Fruit fly (Drosophila melanogaster) whole organism, embryonic: ENCODE data around the gene CG11951.

Experiments used
- Blimp-1 ChIP-seq: fragments of 200-800 bp; sonication (Bioruptor generic); optimal IDR thresholded peaks from 3 replicates; lab custom pipeline; 2018; ENCODE audit warnings: missing biosample characterization, missing genetic modification characterization, mild to moderate bottlenecking, moderate library complexity, missing genetic modification reagents
- CG10543 ChIP-seq: fragments of 200-800 bp; sonication (Bioruptor generic); optimal IDR thresholded peaks from 3 replicates; lab custom pipeline; 2017; ENCODE audit warnings: missing biosample characterization, mild to moderate bottlenecking, missing genetic modification characterization, moderate library complexity
- CG11085 ChIP-seq: fragments of 200-800 bp; sonication (Bioruptor generic); IDR thresholded peaks from 2 replicates; pipeline ENCODE4 v1.3.6; 2022; ENCODE audit warnings: missing biosample characterization, missing genetic modification characterization
- CG11456 ChIP-seq: fragments of 200-800 bp; sonication (Bioruptor generic); IDR thresholded peaks from 3 replicates; pipeline ENCODE4 v1.3.6; 2022; ENCODE audit warnings: missing biosample characterization, missing genetic modification characterization
- CG13424 ChIP-seq: fragments of 200-800 bp; sonication (Bioruptor generic); optimal IDR thresholded peaks from 2 replicates; lab custom pipeline; 2019; ENCODE audit warnings: missing biosample characterization, mild to moderate bottlenecking, missing genetic modification characterization, moderate library complexity
- CG15011 ChIP-seq: fragments of 200-800 bp; sonication (Bioruptor generic); optimal IDR thresholded peaks from 3 replicates; lab custom pipeline; 2018; ENCODE audit warnings: missing biosample characterization, mild to moderate bottlenecking, missing genetic modification characterization
- CG15073 ChIP-seq: fragments of 200-800 bp; sonication (Bioruptor generic); optimal IDR thresholded peaks from 2 replicates; lab custom pipeline; 2016; ENCODE audit warnings: missing biosample characterization, missing genetic modification characterization
- CG15479 ChIP-seq: fragments of 200-800 bp; sonication (Bioruptor generic); optimal IDR thresholded peaks from 3 replicates; lab custom pipeline; 2019; ENCODE audit warnings: missing biosample characterization, mild to moderate bottlenecking, missing genetic modification characterization, moderate library complexity
- CG15514 ChIP-seq: fragments of 200-800 bp; sonication (Bioruptor generic); optimal IDR thresholded peaks from 3 replicates; lab custom pipeline; 2017; ENCODE audit warnings: missing biosample characterization, missing genetic modification characterization, mild to moderate bottlenecking, moderate library complexity, missing genetic modification reagents
- CG17802 ChIP-seq: fragments of 200-800 bp; sonication (Bioruptor generic); optimal IDR thresholded peaks from 2 replicates; lab custom pipeline; 2018; ENCODE audit warnings: missing biosample characterization, mild to moderate bottlenecking, missing genetic modification characterization, moderate library complexity
- CG18619 ChIP-seq: fragments of 200-800 bp; sonication (Bioruptor generic); optimal IDR thresholded peaks from 3 replicates; lab custom pipeline; 2017; ENCODE audit warnings: missing biosample characterization, mild to moderate bottlenecking, missing genetic modification characterization
- CG30431 ChIP-seq: fragments of 200-800 bp; sonication (Bioruptor generic); optimal IDR thresholded peaks from 2 replicates; lab custom pipeline; 2017; ENCODE audit warnings: missing biosample characterization, missing genetic modification characterization
- CG3163 ChIP-seq: fragments of 200-800 bp; sonication (Bioruptor generic); optimal IDR thresholded peaks from 3 replicates; lab custom pipeline; 2016; ENCODE audit warnings: missing biosample characterization, missing genetic modification characterization
- CG3407 ChIP-seq: fragments of 200-800 bp; sonication (Bioruptor generic); optimal IDR thresholded peaks from 2 replicates; lab custom pipeline; 2018; ENCODE audit warnings: missing biosample characterization, mild to moderate bottlenecking, missing genetic modification characterization
- CG43689 ChIP-seq: fragments of 200-800 bp; sonication (Bioruptor generic); IDR thresholded peaks from 2 replicates; pipeline ENCODE4 v1.3.6; 2022; ENCODE audit warnings: missing biosample characterization, missing genetic modification characterization
- CG4404 ChIP-seq: fragments of 200-800 bp; sonication (Bioruptor generic); IDR thresholded peaks from 2 replicates; pipeline ENCODE4 v1.3.6; 2022; ENCODE audit warnings: missing biosample characterization, missing genetic modification characterization
- CG6254 ChIP-seq: fragments of 200-800 bp; sonication (Bioruptor generic); optimal IDR thresholded peaks from 3 replicates; lab custom pipeline; 2017; ENCODE audit warnings: mild to moderate bottlenecking, missing biosample characterization, missing genetic modification reagents, missing genetic modification characterization
- CG6654 ChIP-seq: fragments of 200-800 bp; sonication (Bioruptor generic); optimal IDR thresholded peaks from 2 replicates; lab custom pipeline; 2017; ENCODE audit warnings: missing biosample characterization, mild to moderate bottlenecking, missing genetic modification characterization
- CG6683 ChIP-seq: fragments of 200-800 bp; sonication (Bioruptor generic); optimal IDR thresholded peaks from 2 replicates; lab custom pipeline; 2017; ENCODE audit warnings: missing biosample characterization, mild to moderate bottlenecking, missing genetic modification characterization, missing genetic modification reagents
- CG7963 ChIP-seq: fragments of 200-800 bp; sonication (Bioruptor generic); IDR thresholded peaks from 3 replicates; pipeline ENCODE4 v1.3.6; 2022; ENCODE audit warnings: missing biosample characterization, missing genetic modification characterization; ENCODE audit not compliant: partially characterized antibody
- Camta ChIP-seq: fragments of 200-800 bp; sonication (Bioruptor generic); optimal IDR thresholded peaks from 2 replicates; lab custom pipeline; 2016; ENCODE audit warnings: missing biosample characterization, missing genetic modification characterization
- Dll ChIP-seq: fragments of 200-800 bp; sonication (Bioruptor generic); IDR thresholded peaks from 4 replicates; pipeline ENCODE4 v1.3.6; 2022; ENCODE audit warnings: missing biosample characterization, missing genetic modification characterization; ENCODE audit not compliant: partially characterized antibody
- HLH54F ChIP-seq: fragments of 200-800 bp; sonication (Bioruptor generic); optimal IDR thresholded peaks from 3 replicates; lab custom pipeline; 2016; ENCODE audit warnings: missing biosample characterization, missing genetic modification characterization
- HLHmδ ChIP-seq: fragments of 200-800 bp; sonication (Bioruptor generic); optimal IDR thresholded peaks from 2 replicates; lab custom pipeline; 2018; ENCODE audit warnings: missing biosample characterization, mild to moderate bottlenecking, missing genetic modification characterization, moderate library complexity
- MESR4 ChIP-seq: fragments of 200-800 bp; sonication (Bioruptor generic); optimal IDR thresholded peaks from 2 replicates; lab custom pipeline; 2018; ENCODE audit warnings: missing biosample characterization, mild to moderate bottlenecking, missing genetic modification characterization, moderate library complexity
- Meics ChIP-seq: fragments of 200-800 bp; sonication (Bioruptor generic); optimal IDR thresholded peaks from 2 replicates; lab custom pipeline; 2017; ENCODE audit warnings: missing biosample characterization, mild to moderate bottlenecking, missing genetic modification characterization
- Myb ChIP-seq: fragments of 200-800 bp; sonication (Bioruptor generic); optimal IDR thresholded peaks from 2 replicates; lab custom pipeline; 2016; ENCODE audit warnings: missing biosample characterization, missing genetic modification characterization
- Vsx1 ChIP-seq: fragments of 200-800 bp; sonication (Bioruptor generic); optimal IDR thresholded peaks from 2 replicates; lab custom pipeline; 2017; ENCODE audit warnings: missing biosample characterization, mild to moderate bottlenecking, missing genetic modification characterization, missing genetic modification reagents
- YL-1 ChIP-seq: fragments of 200-800 bp; sonication (Bioruptor generic); optimal IDR thresholded peaks from 3 replicates; lab custom pipeline; 2017; ENCODE audit warnings: missing biosample characterization, mild to moderate bottlenecking, missing genetic modification characterization
- ac ChIP-seq: fragments of 200-800 bp; sonication (Bioruptor generic); optimal IDR thresholded peaks from 3 replicates; lab custom pipeline; 2017; ENCODE audit warnings: missing biosample characterization, mild to moderate bottlenecking, missing genetic modification characterization
- bowl ChIP-seq: fragments of 200-800 bp; sonication (Bioruptor generic); IDR thresholded peaks from 2 replicates; pipeline ENCODE4 v1.3.6; 2022; ENCODE audit warnings: missing biosample characterization, missing genetic modification characterization
- br ChIP-seq: fragments of >200 bp; optimal IDR thresholded peaks from 2 replicates; lab custom pipeline; 2017
- bsh ChIP-seq, 2 experiments: fragments of 200-800 bp; sonication (Bioruptor generic); optimal IDR thresholded peaks; 2 replicates each; lab custom pipeline; 2017 to 2018; ENCODE audit warnings: mild to moderate bottlenecking in 2 of 2, missing biosample characterization in 2 of 2, missing genetic modification characterization in 2 of 2, moderate library complexity in 1 of 2
- cwo ChIP-seq: fragments of 200-800 bp; sonication (Bioruptor generic); optimal IDR thresholded peaks from 3 replicates; lab custom pipeline; 2017; ENCODE audit warnings: missing biosample characterization, missing genetic modification characterization, mild to moderate bottlenecking, moderate library complexity, missing genetic modification reagents
- esg ChIP-seq: fragments of 200-800 bp; sonication (Bioruptor generic); conservative IDR thresholded peaks from 2 replicates; pipeline ENCODE4 v1.3.6; 2022; ENCODE audit warnings: missing biosample characterization, missing genetic modification characterization
- fd64A ChIP-seq: fragments of 200-800 bp; sonication (Bioruptor generic); optimal IDR thresholded peaks from 3 replicates; lab custom pipeline; 2018; ENCODE audit warnings: missing biosample characterization, mild to moderate bottlenecking, missing genetic modification characterization
- h ChIP-seq: fragments of >200 bp; optimal IDR thresholded peaks from 2 replicates; lab custom pipeline; 2017
- kah ChIP-seq: fragments of 200-800 bp; sonication (Bioruptor generic); optimal IDR thresholded peaks from 2 replicates; lab custom pipeline; 2018; ENCODE audit warnings: missing biosample characterization, mild to moderate bottlenecking, missing genetic modification characterization
- ken ChIP-seq: fragments of 200-800 bp; sonication (Bioruptor generic); IDR thresholded peaks from 3 replicates; pipeline ENCODE4 v1.3.6; 2022; ENCODE audit warnings: missing biosample characterization, missing genetic modification characterization
- klu ChIP-seq: fragments of 200-800 bp; sonication (Bioruptor generic); IDR thresholded peaks from 2 replicates; pipeline ENCODE4 v1.3.6; 2022; ENCODE audit warnings: missing biosample characterization, missing genetic modification characterization
- lmd ChIP-seq: fragments of 200-800 bp; sonication (Bioruptor generic); IDR thresholded peaks from 2 replicates; pipeline ENCODE4 v1.3.6; 2022; ENCODE audit warnings: missing biosample characterization, missing genetic modification characterization
- nmo ChIP-seq: fragments of 200-800 bp; sonication (Bioruptor generic); optimal IDR thresholded peaks from 2 replicates; lab custom pipeline; 2018; ENCODE audit warnings: missing biosample characterization, mild to moderate bottlenecking, missing genetic modification characterization, moderate library complexity
- oc ChIP-seq: fragments of 200-800 bp; sonication (Bioruptor generic); optimal IDR thresholded peaks from 2 replicates; lab custom pipeline; 2018; ENCODE audit warnings: missing biosample characterization, mild to moderate bottlenecking, missing genetic modification characterization, moderate library complexity
- peb ChIP-seq: fragments of 200-800 bp; sonication (Bioruptor generic); IDR thresholded peaks from 2 replicates; pipeline ENCODE4 v1.3.6; 2022; ENCODE audit warnings: missing biosample characterization, missing genetic modification characterization
- rib ChIP-seq: fragments of 200-800 bp; sonication (Bioruptor generic); IDR thresholded peaks from 2 replicates; pipeline ENCODE4 v1.3.6; 2022; ENCODE audit warnings: missing biosample characterization, missing genetic modification characterization
- sim ChIP-seq: fragments of 200-800 bp; sonication (Bioruptor generic); IDR thresholded peaks from 2 replicates; pipeline ENCODE4 v1.3.6; 2022; ENCODE audit warnings: missing biosample characterization, missing genetic modification characterization
- sima ChIP-seq: fragments of 200-800 bp; sonication (Bioruptor generic); optimal IDR thresholded peaks from 2 replicates; lab custom pipeline; 2016; ENCODE audit warnings: missing biosample characterization, missing genetic modification characterization
- slbo ChIP-seq: fragments of 200-800 bp; sonication (Bioruptor generic); IDR thresholded peaks from 2 replicates; pipeline ENCODE4 v1.3.6; 2022; ENCODE audit warnings: missing biosample characterization, missing genetic modification characterization
- sna ChIP-seq: fragments of 200-800 bp; sonication (Bioruptor generic); IDR thresholded peaks from 2 replicates; pipeline ENCODE4 v1.3.6; 2022; ENCODE audit warnings: missing biosample characterization, missing genetic modification characterization; ENCODE audit not compliant: partially characterized antibody
- ttk ChIP-seq: fragments of 200-800 bp; sonication (Bioruptor generic); IDR thresholded peaks from 2 replicates; pipeline ENCODE4 v2.1.2; 2022; ENCODE audit warnings: missing biosample characterization, missing genetic modification characterization
- vnd ChIP-seq: fragments of 200-800 bp; sonication (Bioruptor generic); IDR thresholded peaks from 3 replicates; pipeline ENCODE4 v1.3.6; 2022; ENCODE audit warnings: missing biosample characterization, missing genetic modification characterization; ENCODE audit not compliant: partially characterized antibody

Gene CG11951

dm6 chr3R:29214982-29215533 is 23.5 kb downstream of the CG11951 start (continued):
- no peak for TF ChIP-seq HLHmδ (GFP tag; lab: Kevin White, UChicago)
- TF ChIP-seq vnd (GFP tag; lab: Robert Waterston, UW) = no peak
- no peak for TF ChIP-seq peb (GFP tag; lab: Robert Waterston, UW)
- TF ChIP-seq nmo (GFP tag; lab: Kevin White, UChicago) = no peak
- 0 out of 2 replicates have a peak, but pooled peaks have one; percentile 19 for TF ChIP-seq slbo
- no peak for TF ChIP-seq CG6683 (GFP tag; lab: Kevin White, UChicago)
- TF ChIP-seq oc (tag; lab: Kevin White, UChicago) = no peak
- no peak for TF ChIP-seq CG7963 (GFP tag; lab: Robert Waterston, UW)
- no peak for TF ChIP-seq Myb
- no peak for TF ChIP-seq HLH54F (GFP tag; lab: Kevin White, UChicago)
- no peak for TF ChIP-seq MESR4 (GFP tag; lab: Kevin White, UChicago)
- TF ChIP-seq sna (GFP tag; lab: Robert Waterston, UW) = no peak
- no peak for TF ChIP-seq Blimp-1 (GFP tag; lab: Kevin White, UChicago)
- TF ChIP-seq YL-1 (GFP tag; lab: Kevin White, UChicago) = peak; percentile 14
- TF ChIP-seq ken (GFP tag; lab: Robert Waterston, UW) = no peak
- TF ChIP-seq Camta (GFP tag; lab: Kevin White, UChicago) = no peak
- no peak for TF ChIP-seq Vsx1 (GFP tag; lab: Kevin White, UChicago)
- TF ChIP-seq br (lab: Kevin White, UChicago) = no peak
- TF ChIP-seq CG15073 (GFP tag; lab: Kevin White, UChicago) = no peak
- TF ChIP-seq CG17802 = no peak
- no peak for TF ChIP-seq Dll
- TF ChIP-seq Meics (GFP tag; lab: Kevin White, UChicago) = no peak
- TF ChIP-seq CG15011 (GFP tag; lab: Kevin White, UChicago) = no peak
- no peak for TF ChIP-seq ttk (GFP tag; lab: Robert Waterston, UW)
- TF ChIP-seq CG30431 (GFP tag; lab: Kevin White, UChicago) = no peak
- TF ChIP-seq CG43689 = no peak
- peak; percentile 90 for TF ChIP-seq CG3163 (GFP tag; lab: Kevin White, UChicago)
- no peak for TF ChIP-seq h
- no peak for TF ChIP-seq fd64A (GFP tag; lab: Kevin White, UChicago)
- peak; percentile 9; the same call in 1 of the 2 replicates for TF ChIP-seq rib (GFP tag; lab: Robert Waterston, UW)
- peak in 1 of 2 experiments; percentile 47 for TF ChIP-seq bsh (GFP tag; optimal IDR thresholded peaks at IDR 0.05; lab: Kevin White, UChicago)
- TF ChIP-seq cwo (GFP tag; lab: Kevin White, UChicago) = peak; percentile 33
- TF ChIP-seq CG15514 = peak; percentile 48
- TF ChIP-seq lmd (GFP tag; lab: Robert Waterston, UW) = no peak
- TF ChIP-seq CG6654 (GFP tag; lab: Kevin White, UChicago) = no peak
- no peak for TF ChIP-seq klu (GFP tag; lab: Robert Waterston, UW)
- TF ChIP-seq CG18619 (GFP tag; lab: Kevin White, UChicago) = no peak
- no peak for TF ChIP-seq ac (GFP tag; lab: Kevin White, UChicago)
- no peak for TF ChIP-seq bowl (GFP tag; lab: Robert Waterston, UW)
- peak; percentile 51 for TF ChIP-seq CG10543 (GFP tag; lab: Kevin White, UChicago)
- no peak for TF ChIP-seq sim (GFP tag; lab: Robert Waterston, UW)
- TF ChIP-seq CG15479 (GFP tag; lab: Kevin White, UChicago) = peak; percentile 78
- TF ChIP-seq esg (GFP tag; lab: Robert Waterston, UW) = no peak
- TF ChIP-seq CG6254 (GFP tag; lab: Kevin White, UChicago) = no peak
- no peak for TF ChIP-seq CG13424
- TF ChIP-seq sima (GFP tag; lab: Kevin White, UChicago) = no peak
- no peak for TF ChIP-seq CG11085 (GFP tag; lab: Robert Waterston, UW)
- TF ChIP-seq CG4404 (GFP tag; lab: Robert Waterston, UW) = no peak
- TF ChIP-seq kah (GFP tag; lab: Kevin White, UChicago) = no peak
- TF ChIP-seq CG11456 (GFP tag; lab: Robert Waterston, UW) = no peak
- no peak for TF ChIP-seq CG3407 (GFP tag; lab: Kevin White, UChicago)
